Worm (Caenorhabditis elegans) whole organism, young adult: ENCODE results near the gene prx-19.

Experiments used
- chd-7 ChIP-seq: sonication (generic microtip); optimal IDR thresholded peaks from 2 replicates; lab custom pipeline; 2016; ENCODE audit warnings: mild to moderate bottlenecking, missing genetic modification characterization, moderate library complexity, missing compliant biosample characterization
- unc-62 ChIP-seq: fragments of 150-350 bp; optimal IDR thresholded peaks from 2 replicates; lab custom pipeline; 2014; ENCODE audit warnings: missing biosample characterization, missing genetic modification reagents, missing genetic modification characterization

ce11 chrIII:8848372-8848771 lies 39.3 kb upstream of the prx-19 start, which contains the start of gene F44E2.7:
- no peak for TF ChIP-seq unc-62 (GFP tag; lab: Kevin White, UChicago)
- no peak for TF ChIP-seq chd-7 (tag; lab: Kevin White, UChicago)
